Worm (Caenorhabditis elegans): ENCODE measurements around the gene com-1.

- TF ChIP-seq W03F9.2 (tag; optimal IDR thresholded peaks at IDR 0.05) (no peak), dao-5 (tag; optimal IDR thresholded peaks at IDR 0.05) (no peak)
Measured at ce11 chrIII:10877542-10877941, 18.6 kb upstream of the com-1 start.
